Worm (Caenorhabditis elegans) whole organism, L1 larva: ENCODE data around the gene elo-1.

Experiments used
- egl-27 ChIP-seq, 2 experiments: fragments of 150-350 bp in 1 of 2; sonication (generic microtip); optimal IDR thresholded peaks; 3 replicates each; lab custom pipeline; 2017 to 2018; ENCODE audit warnings: missing biosample characterization in 2 of 2, missing genetic modification characterization in 2 of 2, missing genetic modification reagents in 2 of 2
- irx-1 ChIP-seq: sonication (generic microtip); optimal IDR thresholded peaks from 2 replicates; lab custom pipeline; 2016; ENCODE audit warnings: missing genetic modification characterization, missing compliant biosample characterization
- lin-13 ChIP-seq: fragments of 150-350 bp; optimal IDR thresholded peaks from 2 replicates; lab custom pipeline; 2014; ENCODE audit warnings: missing biosample characterization, missing genetic modification reagents, missing genetic modification characterization
- nhr-11 ChIP-seq: fragments of 150-350 bp; optimal IDR thresholded peaks from 2 replicates; lab custom pipeline; 2014; ENCODE audit warnings: missing biosample characterization, missing genetic modification characterization
- nhr-77 ChIP-seq: fragments of 150-350 bp; optimal IDR thresholded peaks from 2 replicates; lab custom pipeline; 2014; ENCODE audit warnings: missing biosample characterization, missing genetic modification characterization
- nhr-84 ChIP-seq: sonication (generic microtip); optimal IDR thresholded peaks from 2 replicates; lab custom pipeline; 2017; ENCODE audit warnings: missing biosample characterization, missing genetic modification characterization
- tbx-2 ChIP-seq: sonication (generic microtip); optimal IDR thresholded peaks from 2 replicates; lab custom pipeline; 2016; ENCODE audit warnings: missing genetic modification characterization, missing compliant biosample characterization

DNA sequence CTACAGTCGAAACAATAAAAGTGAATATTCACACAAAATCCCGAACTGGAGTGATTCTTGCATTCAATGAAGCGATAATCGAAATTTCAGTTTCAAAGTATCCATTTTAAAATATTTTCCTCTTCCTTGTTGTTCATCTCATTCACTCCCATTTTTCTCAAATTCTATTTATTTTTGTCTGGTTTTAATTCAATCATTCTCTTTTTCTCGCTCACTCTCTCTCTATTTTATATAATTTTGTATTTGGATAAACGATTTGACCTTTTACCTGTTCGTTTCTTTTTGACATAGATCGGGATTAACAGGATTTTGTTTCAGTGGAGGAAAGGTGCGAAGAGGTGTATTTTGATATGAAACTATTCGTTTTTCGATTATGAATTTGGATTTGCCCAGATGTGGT lies 19.8 kb downstream of the elo-1 start, which contains the start of gene T05A1.5:
- TF ChIP-seq tbx-2 (tag; lab: Kevin White, UChicago) (no peak), nhr-11 (no peak), nhr-84 (no peak), irx-1 (no peak), nhr-77 (no peak), lin-13 (GFP tag; lab: Kevin White, UChicago) (no peak), egl-27 (tag; optimal IDR thresholded peaks at IDR 0.05; lab: Kevin White, UChicago) (no peak)
